Fruit fly (Drosophila melanogaster): ENCODE data around the gene Rpn2.

Gene Rpn2

dm6 chr3R:29164930-29165693 is 11.8 kb downstream of the Rpn2 start, which contains the start of gene CG11898 (continued):
- TF ChIP-seq Met (GFP tag; optimal IDR thresholded peaks at IDR 0.05) (peak; percentile 62), CG6792 (GFP tag; optimal IDR thresholded peaks at IDR 0.05) (peak; percentile 28), CG9139 (GFP tag; optimal IDR thresholded peaks at IDR 0.05) (no peak)

dm6 chr3R:29190984-29191383 is 37.7 kb downstream of the Rpn2 start:
- no peak for TF ChIP-seq Eip78C (GFP tag)
- no peak for TF ChIP-seq Blimp-1 (GFP tag; optimal IDR thresholded peaks at IDR 0.05)
- TF ChIP-seq Sox102F (GFP tag; optimal IDR thresholded peaks at IDR 0.05): no peak
- TF ChIP-seq net (GFP tag; optimal IDR thresholded peaks at IDR 0.05): no peak
- no peak for TF ChIP-seq Hr38 (GFP tag; optimal IDR thresholded peaks at IDR 0.05)
- TF ChIP-seq CG16779 (tag; optimal IDR thresholded peaks at IDR 0.05): no peak
- TF ChIP-seq CG8632 (GFP tag; optimal IDR thresholded peaks at IDR 0.05): no peak
- TF ChIP-seq Sox14 (GFP tag; optimal IDR thresholded peaks at IDR 0.05): no peak
- TF ChIP-seq CG15336 (GFP tag; IDR thresholded peaks at IDR 0.05): no peak
- no peak for TF ChIP-seq Hr39 (GFP tag; optimal IDR thresholded peaks at IDR 0.05)
- TF ChIP-seq CG3032 (tag; optimal IDR thresholded peaks at IDR 0.05): no peak
- no peak for TF ChIP-seq dac (GFP tag; optimal IDR thresholded peaks at IDR 0.05)
- peak; percentile 8 for TF ChIP-seq Hr4 (GFP tag; optimal IDR thresholded peaks at IDR 0.05)
- TF ChIP-seq CG6163 (GFP tag; IDR thresholded peaks at IDR 0.05): no peak
- TF ChIP-seq CG3919 (GFP tag; optimal IDR thresholded peaks at IDR 0.05): no peak
- TF ChIP-seq Met (GFP tag; optimal IDR thresholded peaks at IDR 0.05): no peak
- no peak for TF ChIP-seq CG4318 (GFP tag; optimal IDR thresholded peaks at IDR 0.05)
- peak; percentile 45 for TF ChIP-seq svp (GFP tag)
- no peak for TF ChIP-seq salr (GFP tag; optimal IDR thresholded peaks at IDR 0.05)
- no peak for TF ChIP-seq CG1621 (tag; optimal IDR thresholded peaks at IDR 0.05)
- TF ChIP-seq eg (GFP tag; IDR thresholded peaks at IDR 0.05): peak; percentile 28; the same call in 1 of the 3 replicates
- TF ChIP-seq ss (GFP tag; optimal IDR thresholded peaks at IDR 0.05): no peak
- no peak for TF ChIP-seq achi (GFP tag; optimal IDR thresholded peaks at IDR 0.05)
- no peak for TF ChIP-seq CG11294 (GFP tag; IDR thresholded peaks at IDR 0.05)

dm6 chr3R:29194957-29195356 is 41.6 kb downstream of the Rpn2 start, which contains the start of gene jus:
jus (minus strand) TSS chr3R:29194994.
- TF ChIP-seq Eip93F (GFP tag; optimal IDR thresholded peaks at IDR 0.05): no peak
- TF ChIP-seq svp (GFP tag): peak; percentile 40

DNA sequence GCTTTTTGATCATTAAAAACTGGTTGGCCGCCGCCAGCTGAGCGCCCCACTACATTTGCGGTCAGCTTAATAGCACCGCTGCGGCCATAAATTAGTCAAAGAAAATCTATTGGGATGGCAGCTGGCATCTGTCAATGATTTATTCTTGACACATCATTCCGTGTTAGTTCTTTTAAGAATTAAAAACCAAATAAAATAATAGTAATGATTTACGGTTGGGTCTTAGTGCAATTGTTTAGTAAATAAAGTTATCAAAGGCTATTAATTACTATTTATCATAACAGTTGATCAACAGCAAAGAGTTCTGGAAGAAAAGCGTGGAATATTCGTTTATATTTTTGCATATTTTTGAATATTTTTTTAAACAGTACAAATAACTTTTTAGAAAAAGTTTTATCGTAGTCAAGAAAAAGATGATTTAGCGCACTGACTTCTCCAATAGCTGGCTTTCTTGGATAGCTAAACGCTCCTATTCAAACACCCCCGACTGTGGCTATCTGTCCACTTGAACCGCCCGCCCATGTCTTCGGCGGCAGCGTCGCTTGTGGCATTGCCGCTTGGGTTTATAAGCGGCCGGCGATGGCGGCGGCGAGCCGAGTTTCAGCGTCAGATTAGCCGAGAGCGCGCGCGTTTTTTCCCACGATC is 43.8 kb downstream of the Rpn2 start, which contains the start of gene CG14515:
CG14515 (plus strand) TSS at position 590 of the 645 bp plus-strand sequence.
- TF ChIP-seq Eip75B (GFP tag; optimal IDR thresholded peaks at IDR 0.05) (no peak), Hr4 (GFP tag; optimal IDR thresholded peaks at IDR 0.05) (peak; percentile 49), CG15336 (GFP tag; IDR thresholded peaks at IDR 0.05) (peak; percentile 40), Ets21C (GFP tag; optimal IDR thresholded peaks at IDR 0.05) (no peak), svp (GFP tag) (peak; percentile 20), CG6276 (GFP tag; optimal IDR thresholded peaks at IDR 0.05) (peak; percentile 58), CG32006 (GFP tag; optimal IDR thresholded peaks at IDR 0.05) (peak; percentile 63), Eip78C (GFP tag) (peak; percentile 70)

DNA sequence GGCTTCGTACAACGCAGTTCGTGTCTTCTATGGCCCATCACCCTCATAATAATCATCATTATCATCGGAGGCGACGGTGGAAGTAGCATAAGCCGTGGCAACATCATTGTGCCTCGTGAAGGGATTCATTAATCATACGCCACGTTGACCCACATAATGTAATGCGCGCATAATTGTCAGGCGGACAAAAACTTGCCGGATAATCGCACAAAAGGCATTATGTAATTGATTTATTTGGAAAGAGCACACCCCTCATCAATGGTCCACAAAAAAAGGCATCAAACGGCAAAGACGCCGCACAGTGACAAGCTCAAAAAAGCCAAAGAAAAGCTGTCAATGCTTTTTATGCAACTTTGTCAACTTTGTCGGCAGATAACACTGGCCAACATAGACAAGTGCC is 45.0 kb downstream of the Rpn2 start:
- no peak for TF ChIP-seq CG8632 (GFP tag; optimal IDR thresholded peaks at IDR 0.05)
- no peak for TF ChIP-seq Ets96B (tag; optimal IDR thresholded peaks at IDR 0.05)
- no peak for TF ChIP-seq CG6808 (GFP tag; optimal IDR thresholded peaks at IDR 0.05)
- TF ChIP-seq ss (GFP tag; optimal IDR thresholded peaks at IDR 0.05): no peak
- no peak for TF ChIP-seq Sox14 (GFP tag; optimal IDR thresholded peaks at IDR 0.05)
- TF ChIP-seq Eip78C (GFP tag): no peak
- TF ChIP-seq acj6 (GFP tag; optimal IDR thresholded peaks at IDR 0.05): no peak
- TF ChIP-seq CG8119 (GFP tag; IDR thresholded peaks at IDR 0.05): no peak
- TF ChIP-seq CG11902 (GFP tag; optimal IDR thresholded peaks at IDR 0.05): no peak
